Fruit fly (Drosophila melanogaster) whole organism, embryonic: Measurements from ENCODE around the gene wg.
A peak's percentile ranks its signal among the peaks of the same experiment; 100 is the strongest.

ENCODE experiments used
- Asciz ChIP-seq: fragments of 200-800 bp; sonication (Bioruptor generic); optimal IDR thresholded peaks from 2 replicates; lab custom pipeline; 2017; ENCODE audit warnings: missing biosample characterization, mild to moderate bottlenecking, missing genetic modification characterization, missing genetic modification reagents
- CG10979 ChIP-seq: fragments of 200-800 bp; sonication (Bioruptor generic); optimal IDR thresholded peaks from 2 replicates; lab custom pipeline; 2018; ENCODE audit warnings: missing biosample characterization, mild to moderate bottlenecking, missing genetic modification characterization, moderate library complexity
- CG12391 ChIP-seq: fragments of 200-800 bp; sonication (Bioruptor generic); optimal IDR thresholded peaks from 3 replicates; lab custom pipeline; 2018; ENCODE audit warnings: missing biosample characterization, mild to moderate bottlenecking, missing genetic modification characterization, moderate library complexity
- CG17328 ChIP-seq: fragments of 200-800 bp; sonication (Bioruptor generic); IDR thresholded peaks from 2 replicates; pipeline ENCODE4 v1.3.6; 2022; ENCODE audit warnings: missing biosample characterization, missing genetic modification characterization
- CG1832 ChIP-seq: fragments of 200-800 bp; sonication (Bioruptor generic); optimal IDR thresholded peaks from 2 replicates; lab custom pipeline; 2017; ENCODE audit warnings: missing biosample characterization, mild to moderate bottlenecking, missing genetic modification characterization, inconsistent platforms
- CG34376 ChIP-seq: fragments of 200-800 bp; sonication (Bioruptor generic); optimal IDR thresholded peaks from 2 replicates; lab custom pipeline; 2018; ENCODE audit warnings: missing biosample characterization, mild to moderate bottlenecking, missing genetic modification characterization
- CG3838 ChIP-seq: fragments of 200-800 bp; sonication (Bioruptor generic); optimal IDR thresholded peaks from 3 replicates; lab custom pipeline; 2016; ENCODE audit warnings: missing biosample characterization, missing genetic modification characterization
- CG6254 ChIP-seq: fragments of 200-800 bp; sonication (Bioruptor generic); optimal IDR thresholded peaks from 3 replicates; lab custom pipeline; 2017; ENCODE audit warnings: mild to moderate bottlenecking, missing biosample characterization, missing genetic modification reagents, missing genetic modification characterization
- CG8765 ChIP-seq: fragments of 200-800 bp; sonication (Bioruptor generic); IDR thresholded peaks from 2 replicates; pipeline ENCODE4 v1.3.6; 2022; ENCODE audit warnings: missing biosample characterization, missing genetic modification characterization
- CG8944 ChIP-seq: fragments of 200-800 bp; sonication (Bioruptor generic); optimal IDR thresholded peaks from 3 replicates; lab custom pipeline; 2016; ENCODE audit warnings: missing biosample characterization, missing genetic modification characterization
- Chrac-16 ChIP-seq: fragments of 200-800 bp; sonication (Bioruptor generic); optimal IDR thresholded peaks from 3 replicates; lab custom pipeline; 2016; ENCODE audit warnings: missing biosample characterization, missing genetic modification characterization
- HLH4C ChIP-seq: fragments of 200-800 bp; sonication (Bioruptor generic); IDR thresholded peaks from 3 replicates; pipeline ENCODE4 v1.3.6; 2022; ENCODE audit warnings: missing biosample characterization, missing genetic modification characterization; ENCODE audit not compliant: partially characterized antibody
- HLHmδ ChIP-seq: fragments of 200-800 bp; sonication (Bioruptor generic); optimal IDR thresholded peaks from 2 replicates; lab custom pipeline; 2018; ENCODE audit warnings: missing biosample characterization, mild to moderate bottlenecking, missing genetic modification characterization, moderate library complexity
- Hr39 ChIP-seq: fragments of >200 bp; optimal IDR thresholded peaks from 2 replicates; lab custom pipeline; 2017
- Hr51 ChIP-seq, 2 experiments: fragments of 200-800 bp; sonication (Bioruptor generic); optimal IDR thresholded peaks; 2 replicates in 1 of 2; 3 replicates in 1 of 2; lab custom pipeline; 2016 to 2018; ENCODE audit warnings: missing biosample characterization in 2 of 2, missing genetic modification characterization in 2 of 2, mild to moderate bottlenecking in 1 of 2, moderate library complexity in 1 of 2
- Hsf ChIP-seq: fragments of 200-800 bp; sonication (Bioruptor generic); optimal IDR thresholded peaks from 3 replicates; lab custom pipeline; 2016; ENCODE audit warnings: missing biosample characterization, missing genetic modification characterization
- Mad ChIP-seq: fragments of 200-800 bp; sonication (Bioruptor generic); optimal IDR thresholded peaks from 2 replicates; lab custom pipeline; 2016; ENCODE audit warnings: missing biosample characterization, missing genetic modification characterization
- Med ChIP-seq: fragments of 200-800 bp; sonication (Bioruptor generic); peaks from one replicate; lab custom pipeline; 2016; ENCODE audit warnings: missing biosample characterization, missing genetic modification characterization, mild to moderate bottlenecking, inconsistent platforms, moderate library complexity
- Meics ChIP-seq: fragments of 200-800 bp; sonication (Bioruptor generic); optimal IDR thresholded peaks from 2 replicates; lab custom pipeline; 2017; ENCODE audit warnings: missing biosample characterization, mild to moderate bottlenecking, missing genetic modification characterization
- Myb ChIP-seq: fragments of 200-800 bp; sonication (Bioruptor generic); optimal IDR thresholded peaks from 2 replicates; lab custom pipeline; 2016; ENCODE audit warnings: missing biosample characterization, missing genetic modification characterization
- Ptx1 ChIP-seq: fragments of 200-800 bp; sonication (Bioruptor generic); IDR thresholded peaks from 2 replicates; pipeline ENCODE4 v1.3.6; 2022; ENCODE audit warnings: missing biosample characterization, missing genetic modification characterization
- Scr ChIP-seq: fragments of 200-800 bp; sonication (Bioruptor generic); IDR thresholded peaks from 2 replicates; pipeline ENCODE4 v1.3.6; 2022; ENCODE audit warnings: missing biosample characterization, missing genetic modification characterization; ENCODE audit not compliant: partially characterized antibody
- Sox100B ChIP-seq: fragments of 200-800 bp; sonication (Bioruptor generic); optimal IDR thresholded peaks from 3 replicates; lab custom pipeline; 2018; ENCODE audit warnings: missing biosample characterization, mild to moderate bottlenecking, missing genetic modification characterization
- Sox102F ChIP-seq: fragments of 200-800 bp; sonication (Bioruptor generic); optimal IDR thresholded peaks from 2 replicates; lab custom pipeline; 2018; ENCODE audit warnings: missing biosample characterization, mild to moderate bottlenecking, missing genetic modification characterization, moderate library complexity
- Spps ChIP-seq: fragments of 200-800 bp; sonication (Bioruptor generic); optimal IDR thresholded peaks from 2 replicates; lab custom pipeline; 2018; ENCODE audit warnings: missing biosample characterization, mild to moderate bottlenecking, missing genetic modification characterization
- Xbp1 ChIP-seq: fragments of 200-800 bp; sonication (Bioruptor generic); optimal IDR thresholded peaks from 3 replicates; lab custom pipeline; 2016; ENCODE audit warnings: missing biosample characterization, mild to moderate bottlenecking, missing genetic modification characterization
- ap ChIP-seq: fragments of 200-800 bp; sonication (Bioruptor generic); IDR thresholded peaks from 2 replicates; pipeline ENCODE4 v1.3.6; 2022; ENCODE audit warnings: missing biosample characterization, missing genetic modification characterization
- ara ChIP-seq: fragments of 200-800 bp; sonication (Bioruptor generic); IDR thresholded peaks from 2 replicates; pipeline ENCODE4 v1.3.6; 2022; ENCODE audit warnings: missing biosample characterization, missing genetic modification characterization
- bbx ChIP-seq: fragments of 200-800 bp; sonication (Bioruptor generic); IDR thresholded peaks from 2 replicates; pipeline ENCODE4 v1.3.6; 2022; ENCODE audit warnings: missing biosample characterization, missing genetic modification characterization; ENCODE audit not compliant: partially characterized antibody
- btn ChIP-seq: fragments of 200-800 bp; sonication (Bioruptor generic); optimal IDR thresholded peaks from 2 replicates; lab custom pipeline; 2016; ENCODE audit warnings: missing biosample characterization, missing genetic modification characterization
- cas ChIP-seq: fragments of 200-800 bp; sonication (Bioruptor generic); IDR thresholded peaks from 2 replicates; pipeline ENCODE4 v1.3.6; 2022; ENCODE audit warnings: missing biosample characterization, missing genetic modification characterization
- chm ChIP-seq: fragments of 200-800 bp; sonication (Bioruptor generic); IDR thresholded peaks from 2 replicates; pipeline ENCODE4 v1.3.6; 2022; ENCODE audit warnings: missing biosample characterization, missing genetic modification characterization
- ci ChIP-seq: fragments of 200-800 bp; sonication (Bioruptor generic); IDR thresholded peaks from 3 replicates; pipeline ENCODE4 v1.3.6; 2022; ENCODE audit warnings: missing biosample characterization, missing genetic modification characterization
- crp ChIP-seq, 2 experiments: fragments of 200-800 bp; sonication (Bioruptor generic); optimal IDR thresholded peaks; 2 replicates in 1 of 2; 3 replicates in 1 of 2; lab custom pipeline; 2017; ENCODE audit warnings: missing biosample characterization in 2 of 2, missing genetic modification characterization in 2 of 2, mild to moderate bottlenecking in 1 of 2, moderate library complexity in 1 of 2
- dm ChIP-seq: fragments of 200-800 bp; sonication (Bioruptor generic); optimal IDR thresholded peaks from 3 replicates; lab custom pipeline; 2016; ENCODE audit warnings: missing biosample characterization, missing genetic modification characterization
- dmrt11E ChIP-seq: fragments of 200-800 bp; sonication (Bioruptor generic); optimal IDR thresholded peaks from 3 replicates; lab custom pipeline; 2018; ENCODE audit warnings: missing biosample characterization, mild to moderate bottlenecking, missing genetic modification characterization, moderate library complexity
- gfzf ChIP-seq: fragments of 200-800 bp; sonication (Bioruptor generic); optimal IDR thresholded peaks from 2 replicates; lab custom pipeline; 2016; ENCODE audit warnings: missing biosample characterization, mild to moderate bottlenecking, missing genetic modification characterization, moderate library complexity
- hb ChIP-seq: fragments of 200-800 bp; sonication (Bioruptor generic); IDR thresholded peaks from 3 replicates; pipeline ENCODE4 v1.3.6; 2022; ENCODE audit warnings: missing biosample characterization, missing genetic modification characterization; ENCODE audit not compliant: partially characterized antibody
- hbn ChIP-seq: fragments of 200-800 bp; sonication (Bioruptor generic); IDR thresholded peaks from 2 replicates; pipeline ENCODE4 v1.3.6; 2022; ENCODE audit warnings: missing biosample characterization, missing genetic modification characterization; ENCODE audit not compliant: partially characterized antibody
- kay ChIP-seq: fragments of 200-800 bp; sonication (Bioruptor generic); optimal IDR thresholded peaks from 2 replicates; lab custom pipeline; 2016; ENCODE audit warnings: missing biosample characterization, missing genetic modification characterization
- lola ChIP-seq, 3 experiments: fragments of >200 bp in 2 of 3; fragments of 200-800 bp in 1 of 3; sonication (Bioruptor generic) in 1 of 3; optimal IDR thresholded peaks; 2 replicates each; lab custom pipeline; 2017 to 2019; ENCODE audit warnings: missing biosample characterization in 3 of 3, missing genetic modification characterization in 3 of 3, mild to moderate bottlenecking in 1 of 3, moderate library complexity in 1 of 3
- luna ChIP-seq: fragments of 200-800 bp; sonication (Bioruptor generic); optimal IDR thresholded peaks from 2 replicates; lab custom pipeline; 2016; ENCODE audit warnings: missing biosample characterization, missing genetic modification characterization
- nmo ChIP-seq: fragments of 200-800 bp; sonication (Bioruptor generic); optimal IDR thresholded peaks from 2 replicates; lab custom pipeline; 2018; ENCODE audit warnings: missing biosample characterization, mild to moderate bottlenecking, missing genetic modification characterization, moderate library complexity
- pita ChIP-seq: fragments of 200-800 bp; sonication (Bioruptor generic); optimal IDR thresholded peaks from 2 replicates; lab custom pipeline; 2017; ENCODE audit warnings: missing biosample characterization, mild to moderate bottlenecking, missing genetic modification characterization
- pnt ChIP-seq: fragments of 200-800 bp; sonication (Bioruptor generic); optimal IDR thresholded peaks from 3 replicates; lab custom pipeline; 2016; ENCODE audit warnings: missing biosample characterization, missing genetic modification characterization
- salm ChIP-seq: fragments of 200-800 bp; sonication (Bioruptor generic); optimal IDR thresholded peaks from 2 replicates; lab custom pipeline; 2018; ENCODE audit warnings: missing biosample characterization, mild to moderate bottlenecking, missing genetic modification characterization
- sim ChIP-seq: fragments of 200-800 bp; sonication (Bioruptor generic); IDR thresholded peaks from 2 replicates; pipeline ENCODE4 v1.3.6; 2022; ENCODE audit warnings: missing biosample characterization, missing genetic modification characterization
- slou ChIP-seq: fragments of 200-800 bp; sonication (Bioruptor generic); optimal IDR thresholded peaks from 3 replicates; lab custom pipeline; 2016; ENCODE audit warnings: missing biosample characterization, missing genetic modification characterization
- sob ChIP-seq: fragments of 200-800 bp; sonication (Bioruptor generic); IDR thresholded peaks from 2 replicates; pipeline ENCODE4 v1.3.6; 2022; ENCODE audit warnings: missing biosample characterization, missing genetic modification characterization
- toy ChIP-seq: fragments of 200-800 bp; sonication (Bioruptor generic); IDR thresholded peaks from 2 replicates; pipeline ENCODE4 v1.3.6; 2022; ENCODE audit warnings: missing biosample characterization, missing genetic modification characterization
- twi ChIP-seq: fragments of 200-800 bp; optimal IDR thresholded peaks from 2 replicates; lab custom pipeline; 2019; ENCODE audit warnings: missing biosample characterization, mild to moderate bottlenecking, missing genetic modification characterization, moderate library complexity

wg gene

DNA sequence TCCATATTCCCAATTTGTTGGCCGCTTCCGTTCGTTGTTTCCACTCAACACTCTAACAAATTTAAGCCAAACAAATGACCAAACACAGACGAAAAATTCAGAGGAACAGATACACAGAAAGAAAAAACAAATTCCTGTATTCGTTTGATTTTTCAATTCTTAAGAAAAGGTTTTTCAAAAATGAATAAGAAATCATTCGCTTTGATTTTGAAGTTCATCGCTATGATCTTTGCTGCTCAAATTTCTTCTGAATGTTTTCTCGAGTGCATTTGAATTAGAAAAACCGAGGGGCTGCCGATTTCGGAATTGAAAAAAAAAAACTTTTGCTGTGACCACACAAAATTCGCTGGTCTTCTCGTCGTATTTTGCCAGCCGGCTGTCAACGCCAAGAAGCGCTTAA is 41.0 kb upstream of the wg start (continued):
- peak; percentile 4 for TF ChIP-seq Chrac-16
- TF ChIP-seq CG3838 = no peak
- no peak for TF ChIP-seq sim (GFP tag; lab: Robert Waterston, UW)
- TF ChIP-seq Spps (tag; lab: Kevin White, UChicago) = no peak
- no peak for TF ChIP-seq Med (GFP tag; lab: Kevin White, UChicago)
- peak; percentile 25 for TF ChIP-seq CG8944 (GFP tag; lab: Kevin White, UChicago)
- TF ChIP-seq salm (tag; lab: Kevin White, UChicago) = no peak
- peak; percentile 36 for TF ChIP-seq Sox100B (GFP tag; lab: Kevin White, UChicago)
- peak; percentile 48 for TF ChIP-seq CG12391 (tag; lab: Kevin White, UChicago)
- TF ChIP-seq chm (GFP tag; lab: Robert Waterston, UW) = 0 out of 2 replicates have a peak, but pooled peaks have one; percentile 35
- no peak for TF ChIP-seq ap (GFP tag; lab: Robert Waterston, UW)
- no peak for TF ChIP-seq HLHmδ (GFP tag; lab: Kevin White, UChicago)
- no peak for TF ChIP-seq slou
- peak; percentile 75; the same call in 2 of the 3 replicates for TF ChIP-seq ci (GFP tag; lab: Robert Waterston, UW)
- TF ChIP-seq hb (GFP tag; lab: Robert Waterston, UW) = no peak
- TF ChIP-seq Hr51 (GFP tag; optimal IDR thresholded peaks at IDR 0.05; lab: Kevin White, UChicago) = peak in 1 of 2 experiments; percentile 31
- no peak for TF ChIP-seq CG8765 (GFP tag; lab: Robert Waterston, UW)
- no peak for TF ChIP-seq pnt (GFP tag; lab: Kevin White, UChicago)
- no peak for TF ChIP-seq Hr39
- TF ChIP-seq luna (GFP tag; lab: Kevin White, UChicago) = no peak
- no peak for TF ChIP-seq Meics (GFP tag; lab: Kevin White, UChicago)
- no peak for TF ChIP-seq Ptx1 (GFP tag; lab: Robert Waterston, UW)
- no peak for TF ChIP-seq bbx (GFP tag; lab: Robert Waterston, UW)
- TF ChIP-seq toy (GFP tag; lab: Robert Waterston, UW) = no peak
- TF ChIP-seq crp (GFP tag; optimal IDR thresholded peaks at IDR 0.05; lab: Kevin White, UChicago) = no peak
- peak; percentile 66 for TF ChIP-seq CG17328
- peak; percentile 51; the same call in 1 of the 2 replicates for TF ChIP-seq ara (GFP tag; lab: Robert Waterston, UW)
- TF ChIP-seq pita (GFP tag; lab: Kevin White, UChicago) = no peak
- TF ChIP-seq cas (GFP tag; lab: Robert Waterston, UW) = no peak
- no peak for TF ChIP-seq Asciz
- TF ChIP-seq btn (GFP tag; lab: Kevin White, UChicago) = no peak
- peak; percentile 23 for TF ChIP-seq dmrt11E (tag; lab: Kevin White, UChicago)
- TF ChIP-seq CG10979 (tag; lab: Kevin White, UChicago) = peak; percentile 44
- TF ChIP-seq CG1832 = no peak
- peak in 1 of 3 experiments; percentile 7 for TF ChIP-seq lola (GFP tag; optimal IDR thresholded peaks at IDR 0.05; lab: Kevin White, UChicago)
- TF ChIP-seq kay (GFP tag; lab: Kevin White, UChicago) = no peak
- TF ChIP-seq CG6254 (GFP tag; lab: Kevin White, UChicago) = no peak
- TF ChIP-seq nmo (GFP tag; lab: Kevin White, UChicago) = peak; percentile 3
- TF ChIP-seq hbn (GFP tag; lab: Robert Waterston, UW) = no peak
- no peak for TF ChIP-seq Hsf (GFP tag; lab: Kevin White, UChicago)
- no peak for TF ChIP-seq gfzf (GFP tag; lab: Kevin White, UChicago)
- TF ChIP-seq Mad (GFP tag; lab: Kevin White, UChicago) = no peak
- TF ChIP-seq twi (tag; lab: Kevin White, UChicago) = no peak
- peak; percentile 47 for TF ChIP-seq Xbp1 (GFP tag; lab: Kevin White, UChicago)
- no peak for TF ChIP-seq Myb (GFP tag; lab: Kevin White, UChicago)
- no peak for TF ChIP-seq dm (GFP tag; lab: Kevin White, UChicago)
- no peak for TF ChIP-seq Scr (GFP tag; lab: Robert Waterston, UW)
- TF ChIP-seq Sox102F = peak; percentile 52
- TF ChIP-seq sob = no peak
- no peak for TF ChIP-seq CG34376 (GFP tag; lab: Kevin White, UChicago)
- no peak for TF ChIP-seq HLH4C (GFP tag; lab: Robert Waterston, UW)
